Fruit fly (Drosophila melanogaster): ENCODE results near the gene mew.

The mew gene

DNA sequence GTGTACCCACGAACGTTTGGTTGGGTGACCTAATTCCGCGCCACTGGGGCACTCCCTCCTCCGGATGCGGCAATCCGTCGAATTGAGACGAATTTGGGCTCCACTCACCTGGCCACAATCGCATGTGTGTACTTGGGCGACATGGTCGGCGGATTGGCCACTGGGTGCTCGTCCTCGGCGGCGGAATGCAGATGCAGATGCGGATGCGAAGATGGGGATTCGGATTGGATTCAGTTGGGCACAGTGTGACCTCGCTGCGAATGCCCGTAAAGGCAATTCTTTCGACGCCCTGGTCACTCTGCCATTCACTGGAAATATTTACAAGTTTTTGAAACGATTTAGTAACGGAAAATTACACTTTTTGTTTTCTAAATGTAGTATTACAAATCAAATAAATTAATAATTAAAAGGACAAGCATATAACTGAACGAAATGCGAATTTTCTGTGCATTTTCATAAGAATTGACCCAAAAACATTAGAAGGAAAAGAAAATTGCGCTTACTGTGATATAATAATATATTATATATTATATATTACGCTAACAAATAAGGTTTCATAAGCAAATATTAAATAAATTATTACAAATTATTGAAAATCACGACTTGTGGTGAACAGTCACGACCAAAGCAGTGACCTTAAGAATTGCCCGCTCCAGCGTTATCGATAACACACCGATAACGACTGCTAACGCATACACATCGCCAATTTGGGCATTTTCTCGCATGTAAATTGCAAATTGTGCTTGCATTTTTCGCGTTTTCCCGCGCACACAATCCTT lies 38.3 kb upstream of the mew start, which contains the start of gene CG1622 (continued):
- TF ChIP-seq pum (GFP tag; optimal IDR thresholded peaks at IDR 0.05) (no peak), CG16813 (GFP tag; IDR thresholded peaks at IDR 0.05; ENCODE audit: partially characterized antibody) (peak; percentile 43; the same call in 1 of the 3 replicates), sqz (GFP tag; optimal IDR thresholded peaks at IDR 0.05) (peak; percentile 10), CG5245 (GFP tag; optimal IDR thresholded peaks at IDR 0.05) (no peak), eyg (GFP tag; optimal IDR thresholded peaks at IDR 0.05) (no peak), Meics (GFP tag; optimal IDR thresholded peaks at IDR 0.05) (peak; percentile 17), CG11560 (tag; IDR thresholded peaks at IDR 0.05) (no peak), tgo (GFP tag; IDR thresholded peaks at IDR 0.05) (peak; percentile 33; the same call in 1 of the 3 replicates), Bgb (GFP tag; IDR thresholded peaks at IDR 0.05; ENCODE audit: partially characterized antibody) (peak; percentile 44), CG9932 (GFP tag; IDR thresholded peaks at IDR 0.05) (peak; percentile 76), CG34224 (GFP tag; IDR thresholded peaks at IDR 0.05; ENCODE audit: partially characterized antibody) (peak; percentile 41; the same call in 1 of the 3 replicates), slbo (GFP tag; IDR thresholded peaks at IDR 0.05) (peak; percentile 45; the same call in 1 of the 2 replicates), CG9817 (tag; optimal IDR thresholded peaks at IDR 0.05) (peak; percentile 27), CG14014 (GFP tag; IDR thresholded peaks at IDR 0.05) (no peak), CG10274 (GFP tag; optimal IDR thresholded peaks at IDR 0.05) (no peak), Dbx (GFP tag; IDR thresholded peaks at IDR 0.05) (peak; percentile 67; the same call in 2 of the 3 replicates), pho (GFP tag; optimal IDR thresholded peaks at IDR 0.05) (no peak), lilli (GFP tag; optimal IDR thresholded peaks at IDR 0.05) (peak; percentile 21), CG10366 (GFP tag; IDR thresholded peaks at IDR 0.05) (no peak), CG9609 (GFP tag; optimal IDR thresholded peaks at IDR 0.05) (no peak), Taf1 (GFP tag; IDR thresholded peaks at IDR 0.05) (peak; percentile 14; the same call in 1 of the 2 replicates), Dek (tag; optimal IDR thresholded peaks at IDR 0.05) (peak; percentile 21), CG17829 (tag; optimal IDR thresholded peaks at IDR 0.05) (peak; percentile 9), CG17361 (GFP tag; IDR thresholded peaks at IDR 0.05) (peak; percentile 65), pzg (GFP tag; optimal IDR thresholded peaks at IDR 0.05) (peak; percentile 37), br (optimal IDR thresholded peaks at IDR 0.05) (no peak), CG15269 (tag; optimal IDR thresholded peaks at IDR 0.05) (no peak), CG13775 (GFP tag; optimal IDR thresholded peaks at IDR 0.05) (peak; percentile 45), CG8290 (GFP tag; optimal IDR thresholded peaks at IDR 0.05) (peak; percentile 1), CG8290 (tag; optimal IDR thresholded peaks at IDR 0.05) (no peak), CG8359 (GFP tag; optimal IDR thresholded peaks at IDR 0.05; ENCODE audit: borderline replicate concordance) (no peak), tup (GFP tag; optimal IDR thresholded peaks at IDR 0.05) (no peak), salm (tag; optimal IDR thresholded peaks at IDR 0.05) (no peak), al (GFP tag; IDR thresholded peaks at IDR 0.05) (0 out of 2 replicates have a peak, but pooled peaks have one; percentile 21), sug (tag; optimal IDR thresholded peaks at IDR 0.05) (peak; percentile 51), CG30431 (GFP tag; optimal IDR thresholded peaks at IDR 0.05) (no peak), gsb (GFP tag; IDR thresholded peaks at IDR 0.05) (no peak), CG2712 (tag; optimal IDR thresholded peaks at IDR 0.05) (peak; percentile 48), CG8478 (optimal IDR thresholded peaks at IDR 0.05) (no peak), dmrt11E (tag; optimal IDR thresholded peaks at IDR 0.05) (peak; percentile 3), Myb (GFP tag; optimal IDR thresholded peaks at IDR 0.05) (peak; percentile 76), CG32532 (GFP tag; IDR thresholded peaks at IDR 0.05) (peak; percentile 65), Elba2 (GFP tag; optimal IDR thresholded peaks at IDR 0.05) (peak; percentile 48), Mrtf (GFP tag; IDR thresholded peaks at IDR 0.05) (no peak), Trl (optimal IDR thresholded peaks at IDR 0.05) (no peak), Trl (GFP tag; optimal IDR thresholded peaks at IDR 0.05) (no peak), ham (GFP tag; IDR thresholded peaks at IDR 0.05) (no peak), lola (GFP tag; optimal IDR thresholded peaks at IDR 0.05) (peak in 1 of 3 experiments; percentile 22), CG18619 (GFP tag; optimal IDR thresholded peaks at IDR 0.05) (no peak), MESR4 (GFP tag; optimal IDR thresholded peaks at IDR 0.05) (peak; percentile 95), CG2116 (GFP tag; optimal IDR thresholded peaks at IDR 0.05) (peak; percentile 58)
